Fruit fly (Drosophila melanogaster) whole organism, prepupa: ENCODE measurements around the gene Aasdh.
A peak's percentile ranks its signal among the peaks of the same experiment; 100 is the strongest.

Experiments used
- Blimp-1 ChIP-seq: fragments of 200-800 bp; sonication (Bioruptor generic); optimal IDR thresholded peaks from 3 replicates; lab custom pipeline; 2017; ENCODE audit warnings: missing biosample characterization, missing genetic modification characterization, mild to moderate bottlenecking, moderate library complexity, missing genetic modification reagents
- CG10631 ChIP-seq: fragments of 200-800 bp; sonication (Bioruptor generic); optimal IDR thresholded peaks from 2 replicates; lab custom pipeline; 2016; ENCODE audit warnings: missing biosample characterization, missing genetic modification characterization
- CG10669 ChIP-seq: fragments of 200-800 bp; sonication (Bioruptor generic); optimal IDR thresholded peaks from 3 replicates; lab custom pipeline; 2018; ENCODE audit warnings: missing biosample characterization, mild to moderate bottlenecking, missing genetic modification characterization, moderate library complexity
- CG11294 ChIP-seq: fragments of 200-800 bp; sonication (Bioruptor generic); IDR thresholded peaks from 2 replicates; pipeline ENCODE4 v1.3.6; 2022; ENCODE audit warnings: missing biosample characterization, missing genetic modification characterization
- CG11762 ChIP-seq: fragments of 200-800 bp; sonication (Bioruptor generic); optimal IDR thresholded peaks from 3 replicates; lab custom pipeline; 2016; ENCODE audit warnings: missing biosample characterization, missing genetic modification characterization; ENCODE audit not compliant: insufficient read depth
- CG11902 ChIP-seq: fragments of 200-800 bp; sonication (Bioruptor generic); optimal IDR thresholded peaks from 3 replicates; lab custom pipeline; 2016; ENCODE audit warnings: missing biosample characterization, missing genetic modification characterization
- CG15336 ChIP-seq: fragments of 200-800 bp; sonication (Bioruptor generic); IDR thresholded peaks from 2 replicates; pipeline ENCODE4 v1.3.6; 2022; ENCODE audit warnings: missing biosample characterization, missing genetic modification characterization
- CG1621 ChIP-seq: fragments of 200-800 bp; sonication (Bioruptor generic); optimal IDR thresholded peaks from 3 replicates; lab custom pipeline; 2018; ENCODE audit warnings: missing biosample characterization, mild to moderate bottlenecking, missing genetic modification characterization
- CG16779 ChIP-seq: fragments of 200-800 bp; sonication (Bioruptor generic); optimal IDR thresholded peaks from 3 replicates; lab custom pipeline; 2017; ENCODE audit warnings: missing biosample characterization, mild to moderate bottlenecking, missing genetic modification characterization
- CG32006 ChIP-seq: fragments of 200-800 bp; sonication (Bioruptor generic); optimal IDR thresholded peaks from 3 replicates; lab custom pipeline; 2017; ENCODE audit warnings: missing biosample characterization, mild to moderate bottlenecking, missing genetic modification characterization
- CG34406 ChIP-seq: fragments of 200-800 bp; sonication (Bioruptor generic); optimal IDR thresholded peaks from 3 replicates; lab custom pipeline; 2016; ENCODE audit warnings: missing biosample characterization, missing genetic modification characterization
- CG3919 ChIP-seq: fragments of 200-800 bp; sonication (Bioruptor generic); optimal IDR thresholded peaks from 3 replicates; lab custom pipeline; 2016; ENCODE audit warnings: missing biosample characterization, missing genetic modification characterization
- CG6163 ChIP-seq: fragments of 200-800 bp; sonication (Bioruptor generic); IDR thresholded peaks from 3 replicates; pipeline ENCODE4 v1.3.6; 2022; ENCODE audit warnings: missing biosample characterization, missing genetic modification characterization
- CG6276 ChIP-seq: fragments of 200-800 bp; sonication (Bioruptor generic); optimal IDR thresholded peaks from 2 replicates; lab custom pipeline; 2017; ENCODE audit warnings: missing biosample characterization, mild to moderate bottlenecking, missing genetic modification characterization
- CG6792 ChIP-seq: fragments of 200-800 bp; sonication (Bioruptor generic); optimal IDR thresholded peaks from 3 replicates; lab custom pipeline; 2016; ENCODE audit warnings: missing biosample characterization, missing genetic modification characterization
- CG6854 ChIP-seq: fragments of 200-800 bp; sonication (Bioruptor generic); optimal IDR thresholded peaks from 2 replicates; lab custom pipeline; 2017; ENCODE audit warnings: missing biosample characterization, mild to moderate bottlenecking, missing genetic modification characterization
- CG7368 ChIP-seq: fragments of 200-800 bp; sonication (Bioruptor generic); optimal IDR thresholded peaks from 3 replicates; lab custom pipeline; 2016; ENCODE audit warnings: missing biosample characterization, missing genetic modification characterization
- CG8119 ChIP-seq: fragments of 200-800 bp; sonication (Bioruptor generic); IDR thresholded peaks from 3 replicates; pipeline ENCODE4 v1.3.6; 2022; ENCODE audit warnings: missing biosample characterization, missing genetic modification characterization
- CG8319 ChIP-seq: fragments of 200-800 bp; sonication (Bioruptor generic); optimal IDR thresholded peaks from 3 replicates; lab custom pipeline; 2016; ENCODE audit warnings: missing biosample characterization, missing genetic modification characterization
- CG8632 ChIP-seq: fragments of 200-800 bp; sonication (Bioruptor generic); optimal IDR thresholded peaks from 3 replicates; lab custom pipeline; 2016; ENCODE audit warnings: missing biosample characterization, missing genetic modification characterization
- CG9139 ChIP-seq: fragments of 200-800 bp; sonication (Bioruptor generic); optimal IDR thresholded peaks from 3 replicates; lab custom pipeline; 2017; ENCODE audit warnings: missing biosample characterization, mild to moderate bottlenecking, missing genetic modification characterization
- Eip75B ChIP-seq: fragments of 200-800 bp; sonication (Bioruptor generic); optimal IDR thresholded peaks from 3 replicates; lab custom pipeline; 2016; ENCODE audit warnings: missing biosample characterization, missing genetic modification characterization
- Eip78C ChIP-seq: fragments of 200-800 bp; sonication (Bioruptor generic); peaks from one replicate; lab custom pipeline; 2016; ENCODE audit warnings: missing biosample characterization, missing genetic modification characterization
- Eip93F ChIP-seq: fragments of 200-800 bp; sonication (Bioruptor generic); optimal IDR thresholded peaks from 2 replicates; lab custom pipeline; 2016; ENCODE audit warnings: missing biosample characterization, mild to moderate bottlenecking, missing genetic modification characterization
- Ets21C ChIP-seq: fragments of 200-800 bp; sonication (Bioruptor generic); optimal IDR thresholded peaks from 3 replicates; lab custom pipeline; 2016; ENCODE audit warnings: missing biosample characterization, missing genetic modification characterization
- Ets96B ChIP-seq: fragments of 200-800 bp; optimal IDR thresholded peaks from 2 replicates; lab custom pipeline; 2019; ENCODE audit warnings: missing biosample characterization, mild to moderate bottlenecking, missing genetic modification characterization, moderate library complexity
- Gug ChIP-seq: fragments of 200-800 bp; sonication (Bioruptor generic); IDR thresholded peaks from 2 replicates; pipeline ENCODE4 v1.3.6; 2022; ENCODE audit warnings: missing biosample characterization, missing genetic modification characterization
- Hr4 ChIP-seq: fragments of 200-800 bp; sonication (Bioruptor generic); optimal IDR thresholded peaks from 3 replicates; lab custom pipeline; 2016; ENCODE audit warnings: missing biosample characterization, missing genetic modification characterization
- Met ChIP-seq: fragments of 200-800 bp; sonication (Bioruptor generic); optimal IDR thresholded peaks from 3 replicates; lab custom pipeline; 2016; ENCODE audit warnings: missing biosample characterization, missing genetic modification characterization
- Sox14 ChIP-seq: fragments of 200-800 bp; sonication (Bioruptor generic); optimal IDR thresholded peaks from 3 replicates; lab custom pipeline; 2016; ENCODE audit warnings: missing biosample characterization, missing genetic modification characterization
- Sox15 ChIP-seq: fragments of 200-800 bp; sonication (Bioruptor generic); optimal IDR thresholded peaks from 3 replicates; lab custom pipeline; 2016; ENCODE audit warnings: missing biosample characterization, missing genetic modification characterization
- achi ChIP-seq: fragments of 200-800 bp; sonication (Bioruptor generic); optimal IDR thresholded peaks from 3 replicates; lab custom pipeline; 2016; ENCODE audit warnings: missing biosample characterization, missing genetic modification characterization
- acj6 ChIP-seq: fragments of 200-800 bp; sonication (Bioruptor generic); optimal IDR thresholded peaks from 3 replicates; lab custom pipeline; 2016; ENCODE audit warnings: missing biosample characterization, missing genetic modification characterization
- cyc ChIP-seq: fragments of 200-800 bp; sonication (Bioruptor generic); optimal IDR thresholded peaks from 3 replicates; lab custom pipeline; 2016; ENCODE audit warnings: missing biosample characterization, missing genetic modification characterization
- dac ChIP-seq: fragments of 200-800 bp; sonication (Bioruptor generic); optimal IDR thresholded peaks from 2 replicates; lab custom pipeline; 2017; ENCODE audit warnings: missing biosample characterization, mild to moderate bottlenecking, missing genetic modification characterization
- dsx ChIP-seq: fragments of 200-800 bp; optimal IDR thresholded peaks from 3 replicates; lab custom pipeline; 2019; ENCODE audit warnings: missing biosample characterization, mild to moderate bottlenecking, missing genetic modification characterization, moderate library complexity; ENCODE audit not compliant: poor library complexity, severe bottlenecking
- eg ChIP-seq: fragments of 200-800 bp; sonication (Bioruptor generic); IDR thresholded peaks from 3 replicates; pipeline ENCODE4 v1.3.6; 2022; ENCODE audit warnings: missing biosample characterization, missing genetic modification characterization
- esn ChIP-seq: fragments of 200-800 bp; sonication (Bioruptor generic); optimal IDR thresholded peaks from 2 replicates; lab custom pipeline; 2016; ENCODE audit warnings: missing biosample characterization, mild to moderate bottlenecking, missing genetic modification characterization, moderate library complexity
- fd59A ChIP-seq: fragments of 200-800 bp; sonication (Bioruptor generic); optimal IDR thresholded peaks from 2 replicates; lab custom pipeline; 2017; ENCODE audit warnings: missing biosample characterization, mild to moderate bottlenecking, missing genetic modification characterization, missing genetic modification reagents
- fd85E ChIP-seq: fragments of 200-800 bp; sonication (Bioruptor generic); optimal IDR thresholded peaks from 3 replicates; lab custom pipeline; 2016; ENCODE audit warnings: missing biosample characterization, missing genetic modification characterization
- lz ChIP-seq: fragments of 200-800 bp; sonication (Bioruptor generic); optimal IDR thresholded peaks from 3 replicates; lab custom pipeline; 2016; ENCODE audit warnings: missing biosample characterization, missing genetic modification characterization
- pdm3 ChIP-seq: fragments of 200-800 bp; sonication (Bioruptor generic); optimal IDR thresholded peaks from 3 replicates; lab custom pipeline; 2016; ENCODE audit warnings: missing biosample characterization, missing genetic modification characterization
- salr ChIP-seq, 2 experiments: fragments of 200-800 bp; sonication (Bioruptor generic); optimal IDR thresholded peaks; 3 replicates each; lab custom pipeline; 2016 to 2018; ENCODE audit warnings: missing biosample characterization in 2 of 2, missing genetic modification characterization in 2 of 2, mild to moderate bottlenecking in 1 of 2
- ss ChIP-seq, 2 experiments: fragments of 200-800 bp; sonication (Bioruptor generic); optimal IDR thresholded peaks; 2 replicates in 1 of 2; 3 replicates in 1 of 2; lab custom pipeline; 2017 to 2018; ENCODE audit warnings: mild to moderate bottlenecking in 2 of 2, missing biosample characterization in 2 of 2, missing genetic modification characterization in 2 of 2, moderate library complexity in 1 of 2
- svp ChIP-seq: fragments of 200-800 bp; sonication (Bioruptor generic); peaks from one replicate; lab custom pipeline; 2016; ENCODE audit warnings: missing biosample characterization, missing genetic modification characterization
- topi ChIP-seq: fragments of 200-800 bp; sonication (Bioruptor generic); optimal IDR thresholded peaks from 3 replicates; lab custom pipeline; 2016; ENCODE audit warnings: missing biosample characterization, missing genetic modification characterization
- vri ChIP-seq: fragments of 200-800 bp; sonication (Bioruptor generic); optimal IDR thresholded peaks from 3 replicates; lab custom pipeline; 2016; ENCODE audit warnings: missing biosample characterization, mild to moderate bottlenecking, missing genetic modification characterization

Gene Aasdh

DNA sequence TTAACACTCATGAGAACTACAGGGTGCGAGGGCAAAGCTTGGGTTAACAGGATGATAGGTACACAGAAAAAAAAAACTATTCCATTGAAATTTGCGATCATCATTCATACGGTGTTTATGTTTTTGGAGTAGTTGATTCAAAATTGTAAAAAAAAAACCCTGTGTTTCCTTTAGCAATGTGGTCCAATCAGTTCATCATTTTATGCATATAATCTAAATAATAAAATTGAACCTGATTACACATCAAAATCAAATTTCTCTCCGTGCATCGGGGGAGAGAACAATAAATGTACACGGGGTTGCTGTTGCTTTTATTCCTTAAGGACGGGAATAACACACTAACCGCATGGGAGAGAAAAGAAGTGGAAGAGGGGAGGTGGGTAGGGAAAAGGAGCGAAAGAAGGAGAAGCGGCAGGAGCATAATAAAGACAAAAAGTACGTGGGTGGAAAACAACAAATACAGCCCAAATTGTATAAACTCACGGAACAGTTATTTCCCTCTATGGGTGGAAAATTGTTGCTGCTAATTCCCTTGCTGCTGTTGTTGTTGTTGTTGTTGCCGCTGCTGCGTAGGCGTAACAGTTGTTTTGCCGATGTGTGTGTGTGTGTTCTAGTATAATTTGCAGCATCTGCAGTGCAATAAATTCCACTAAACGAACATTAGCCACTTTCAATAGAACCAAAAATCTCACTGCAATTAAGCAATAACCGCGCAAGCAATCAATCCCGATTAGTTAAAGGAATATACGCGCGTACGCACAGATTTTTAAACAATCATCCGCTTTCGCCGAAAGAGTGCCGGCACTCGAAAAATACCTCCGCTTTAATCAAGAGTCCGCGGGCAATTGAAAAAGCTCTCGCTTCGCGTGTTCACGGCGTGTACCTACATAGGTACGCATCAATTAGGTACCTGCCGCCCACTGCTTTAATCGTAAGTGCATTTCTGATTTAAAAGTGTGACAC, 14.0 kb upstream of the Aasdh start, which contains the start of gene Agpat2 (continued):
- TF ChIP-seq Sox15 (GFP tag; lab: Kevin White, UChicago) (peak; percentile 28), Met (GFP tag; lab: Kevin White, UChicago) (peak; percentile 82), CG34406 (GFP tag; lab: Kevin White, UChicago) (peak; percentile 64), Eip78C (GFP tag; lab: Kevin White, UChicago) (peak; percentile 92), esn (GFP tag; lab: Kevin White, UChicago) (peak; percentile 82), svp (GFP tag; lab: Kevin White, UChicago) (peak; percentile 87), CG8319 (GFP tag; lab: Kevin White, UChicago) (peak; percentile 30), pdm3 (peak; percentile 67), vri (GFP tag; lab: Kevin White, UChicago) (peak; percentile 68), CG11902 (GFP tag; lab: Kevin White, UChicago) (peak; percentile 48), cyc (GFP tag; lab: Kevin White, UChicago) (peak; percentile 80), CG16779 (tag; lab: Kevin White, UChicago) (no peak), acj6 (GFP tag; lab: Kevin White, UChicago) (peak; percentile 64), CG6163 (peak; percentile 73), achi (GFP tag; lab: Kevin White, UChicago) (peak; percentile 59), CG3919 (GFP tag; lab: Kevin White, UChicago) (peak; percentile 77), salr (GFP tag; optimal IDR thresholded peaks at IDR 0.05; lab: Kevin White, UChicago) (peak; percentile 2 to 35), Hr4 (GFP tag; lab: Kevin White, UChicago) (peak; percentile 58), Eip75B (GFP tag; lab: Kevin White, UChicago) (peak; percentile 76), CG10631 (GFP tag; lab: Kevin White, UChicago) (peak; percentile 59), dac (GFP tag; lab: Kevin White, UChicago) (no peak), CG6276 (GFP tag; lab: Kevin White, UChicago) (no peak), fd85E (GFP tag; lab: Kevin White, UChicago) (peak; percentile 7), CG7368 (GFP tag; lab: Kevin White, UChicago) (peak; percentile 64), CG1621 (tag; lab: Kevin White, UChicago) (peak; percentile 48), lz (peak; percentile 75), Blimp-1 (peak; percentile 27), CG11294 (GFP tag; lab: Robert Waterston, UW) (no peak), topi (peak; percentile 79)

DNA sequence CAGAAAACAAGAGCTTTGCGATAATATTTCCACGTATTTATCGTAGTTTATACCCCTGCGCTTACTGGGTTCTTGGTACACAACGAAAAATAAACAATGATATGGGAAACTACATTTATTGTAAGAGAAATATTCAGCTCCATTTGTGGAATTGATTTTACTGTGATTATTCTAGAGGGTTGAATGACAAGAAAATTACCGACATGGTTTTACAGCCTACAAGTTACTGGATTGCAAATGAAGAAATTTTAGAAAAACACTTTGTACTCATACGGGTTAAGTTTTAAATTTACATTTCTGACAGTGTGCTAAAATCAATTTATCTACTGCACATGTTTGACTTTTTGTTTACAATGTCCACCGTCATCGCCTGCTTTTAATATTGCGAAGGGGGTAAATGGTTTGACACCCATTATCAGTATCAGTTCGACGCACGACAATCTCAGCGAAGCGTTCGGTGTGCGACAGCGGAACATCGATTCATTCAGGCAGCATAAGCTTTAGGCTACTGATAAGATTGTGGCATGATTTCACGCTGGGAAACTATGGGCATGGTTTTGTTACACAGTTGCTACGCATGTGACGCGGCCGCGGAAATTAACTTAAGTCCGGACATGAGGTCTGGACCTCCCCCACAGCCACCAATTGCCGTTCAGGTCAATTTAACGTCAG, 12.5 kb upstream of the Aasdh start:
- TF ChIP-seq Ets21C (no peak), fd85E (GFP tag; lab: Kevin White, UChicago) (no peak), fd59A (GFP tag; lab: Kevin White, UChicago) (no peak), cyc (GFP tag; lab: Kevin White, UChicago) (no peak), Ets96B (peak; percentile 6), CG32006 (GFP tag; lab: Kevin White, UChicago) (peak; percentile 33), CG15336 (GFP tag; lab: Robert Waterston, UW) (no peak), eg (GFP tag; lab: Robert Waterston, UW) (no peak), Gug (GFP tag; lab: Robert Waterston, UW) (no peak), CG8632 (no peak), CG11762 (GFP tag; lab: Kevin White, UChicago) (no peak), Sox14 (GFP tag; lab: Kevin White, UChicago) (no peak), achi (GFP tag; lab: Kevin White, UChicago) (peak; percentile 24), Blimp-1 (no peak), CG6792 (GFP tag; lab: Kevin White, UChicago) (no peak), CG9139 (GFP tag; lab: Kevin White, UChicago) (no peak), topi (peak; percentile 16), Eip75B (GFP tag; lab: Kevin White, UChicago) (no peak), ss (GFP tag; optimal IDR thresholded peaks at IDR 0.05; lab: Kevin White, UChicago) (no peak), CG6854 (GFP tag; lab: Kevin White, UChicago) (no peak), CG10669 (peak; percentile 30), Eip93F (GFP tag; lab: Kevin White, UChicago) (no peak), CG6163 (no peak), CG8119 (GFP tag; lab: Robert Waterston, UW) (no peak), dsx (peak; percentile 35), Sox15 (GFP tag; lab: Kevin White, UChicago) (no peak)
